Fruit fly (Drosophila melanogaster): ENCODE results near the gene RpS27.
A peak's percentile ranks its signal among the peaks of the same experiment; 100 is the strongest.

RpS27 gene

DNA sequence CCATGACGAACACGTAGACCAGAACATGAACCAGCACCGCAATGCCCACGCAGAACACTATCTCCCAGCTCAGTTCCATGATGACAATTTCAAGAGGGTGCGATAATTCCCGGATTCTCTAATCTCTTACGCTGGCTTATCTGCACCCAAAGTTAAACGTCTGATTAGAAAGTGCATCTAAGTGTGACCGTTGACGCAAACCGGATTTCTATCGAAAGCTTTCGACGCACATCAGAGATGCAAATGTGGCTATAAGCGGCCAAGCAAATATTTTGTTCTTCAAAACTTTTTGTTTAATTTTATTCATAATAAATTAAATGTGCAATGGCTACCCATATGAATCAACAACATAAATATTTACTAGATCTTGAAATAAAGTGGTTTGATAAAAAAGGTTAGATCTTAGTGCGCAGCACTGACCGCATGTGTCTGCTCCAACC lies 15.0 kb upstream of the RpS27 start, which contains the start of the genes Kdsr and CG11858 (continued):
- no peak for TF ChIP-seq CG1529 (GFP tag; optimal IDR thresholded peaks at IDR 0.05)
- TF ChIP-seq NC2β (GFP tag; optimal IDR thresholded peaks at IDR 0.05) = peak; percentile 46
- TF ChIP-seq rib (GFP tag; IDR thresholded peaks at IDR 0.05) = peak; percentile 38; the same call in 1 of the 2 replicates
- TF ChIP-seq Lim3 (GFP tag; IDR thresholded peaks at IDR 0.05) = no peak
- peak; percentile 58 for TF ChIP-seq caup (GFP tag; optimal IDR thresholded peaks at IDR 0.05; ENCODE audit: severe bottlenecking)
- no peak for TF ChIP-seq CG4282 (GFP tag; optimal IDR thresholded peaks at IDR 0.05)
- no peak for TF ChIP-seq CG12071 (GFP tag; optimal IDR thresholded peaks at IDR 0.05)
- peak; percentile 95 for TF ChIP-seq Med (GFP tag)
- TF ChIP-seq CG18262 (tag; optimal IDR thresholded peaks at IDR 0.05) = peak; percentile 62
- peak; percentile 70 for TF ChIP-seq dysf (GFP tag; IDR thresholded peaks at IDR 0.05)
- TF ChIP-seq Myb (GFP tag; optimal IDR thresholded peaks at IDR 0.05) = peak; percentile 51
- TF ChIP-seq Dek (tag; optimal IDR thresholded peaks at IDR 0.05) = peak; percentile 52
- no peak for TF ChIP-seq Hmx (GFP tag; optimal IDR thresholded peaks at IDR 0.05)
- TF ChIP-seq CG6254 (GFP tag; optimal IDR thresholded peaks at IDR 0.05) = no peak
- no peak for TF ChIP-seq amos (GFP tag; IDR thresholded peaks at IDR 0.05; ENCODE audit: partially characterized antibody)
- peak; percentile 65 for TF ChIP-seq chn (GFP tag; optimal IDR thresholded peaks at IDR 0.05)
- TF ChIP-seq CG2120 (GFP tag; optimal IDR thresholded peaks at IDR 0.05) = peak; percentile 82
- TF ChIP-seq CG32532 (GFP tag; IDR thresholded peaks at IDR 0.05) = peak; percentile 68
- TF ChIP-seq bab2 (GFP tag; optimal IDR thresholded peaks at IDR 0.05) = peak; percentile 40
- peak; percentile 40; the same call in 1 of the 2 replicates for TF ChIP-seq E2f1 (GFP tag; IDR thresholded peaks at IDR 0.05)
- TF ChIP-seq aop (GFP tag; IDR thresholded peaks at IDR 0.05) = no peak
- TF ChIP-seq stwl (tag; optimal IDR thresholded peaks at IDR 0.05) = peak; percentile 9
- TF ChIP-seq Hr39 (optimal IDR thresholded peaks at IDR 0.05) = no peak
- no peak for TF ChIP-seq CkIIα-i1 (GFP tag; IDR thresholded peaks at IDR 0.05)
- TF ChIP-seq vnd (GFP tag; IDR thresholded peaks at IDR 0.05; ENCODE audit: partially characterized antibody) = 0 out of 3 replicates have a peak, but pooled peaks have one; percentile 23
- TF ChIP-seq CG17385 (GFP tag; optimal IDR thresholded peaks at IDR 0.05) = peak; percentile 29
- TF ChIP-seq CG17328 (GFP tag; IDR thresholded peaks at IDR 0.05) = peak; percentile 65
- no peak for TF ChIP-seq slp2 (GFP tag; optimal IDR thresholded peaks at IDR 0.05)
- TF ChIP-seq HmgD (GFP tag; optimal IDR thresholded peaks at IDR 0.05) = no peak
- TF ChIP-seq tx (GFP tag; optimal IDR thresholded peaks at IDR 0.05) = peak; percentile 26
- TF ChIP-seq dm (GFP tag; optimal IDR thresholded peaks at IDR 0.05) = peak; percentile 74
- peak; percentile 47 for TF ChIP-seq fd3F (GFP tag; optimal IDR thresholded peaks at IDR 0.05)
- peak; percentile 5 for TF ChIP-seq Nf-YB (GFP tag; optimal IDR thresholded peaks at IDR 0.05)
- TF ChIP-seq Doc3 (GFP tag; IDR thresholded peaks at IDR 0.05; ENCODE audit: partially characterized antibody) = no peak
- no peak for TF ChIP-seq Nf-YA (GFP tag; IDR thresholded peaks at IDR 0.05)
- no peak for TF ChIP-seq br (optimal IDR thresholded peaks at IDR 0.05)
- peak; percentile 3 for TF ChIP-seq vfl (GFP tag; optimal IDR thresholded peaks at IDR 0.05)
- no peak for TF ChIP-seq CG15073 (GFP tag; optimal IDR thresholded peaks at IDR 0.05)
- TF ChIP-seq CG31441 (GFP tag; IDR thresholded peaks at IDR 0.05) = no peak; the same call in 1 of the 2 replicates
- peak; percentile 79 for TF ChIP-seq CG12391 (tag; optimal IDR thresholded peaks at IDR 0.05)
- TF ChIP-seq Doc2 (GFP tag; IDR thresholded peaks at IDR 0.05) = no peak
- TF ChIP-seq wdn (GFP tag; IDR thresholded peaks at IDR 0.05) = 0 out of 2 replicates have a peak, but pooled peaks have one; percentile 48
- peak; percentile 75 for TF ChIP-seq PHDP (tag; optimal IDR thresholded peaks at IDR 0.05)
- no peak for TF ChIP-seq CG11695 (GFP tag; IDR thresholded peaks at IDR 0.05)
- TF ChIP-seq CG17361 (GFP tag; IDR thresholded peaks at IDR 0.05) = no peak; the same call in 2 of the 3 replicates
- TF ChIP-seq CG7786 (GFP tag; optimal IDR thresholded peaks at IDR 0.05) = peak; percentile 52
- TF ChIP-seq CG3281 (GFP tag; optimal IDR thresholded peaks at IDR 0.05) = peak; percentile 49
- no peak for TF ChIP-seq cad (GFP tag; optimal IDR thresholded peaks at IDR 0.05)
- no peak for TF ChIP-seq corto (GFP tag; optimal IDR thresholded peaks at IDR 0.05)
- no peak for TF ChIP-seq ATbp (GFP tag; optimal IDR thresholded peaks at IDR 0.05)
- peak; percentile 83 for TF ChIP-seq lilli (GFP tag; optimal IDR thresholded peaks at IDR 0.05)
- peak; percentile 52; the same call in 1 of the 2 replicates for TF ChIP-seq cas (GFP tag; IDR thresholded peaks at IDR 0.05)

Measured in whole organism, embryonic.